Worm (Caenorhabditis elegans) whole organism, L1 larva: ENCODE measurements around the gene oac-4.

Experiments
- F16B12.6 ChIP-seq: fragments of 150-350 bp; optimal IDR thresholded peaks from 2 replicates; lab custom pipeline; 2014; ENCODE audit warnings: missing biosample characterization, missing genetic modification characterization
- alr-1 ChIP-seq: fragments of 200-800 bp; sonication (Bioruptor generic); optimal IDR thresholded peaks from 2 replicates; lab custom pipeline; 2018; ENCODE audit warnings: borderline replicate concordance, mild to moderate bottlenecking, missing genetic modification characterization, missing compliant biosample characterization
- blmp-1 ChIP-seq: fragments of 150-350 bp; optimal IDR thresholded peaks from 2 replicates; lab custom pipeline; 2014; ENCODE audit warnings: missing biosample characterization, missing genetic modification characterization
- ces-1 ChIP-seq: fragments of 150-350 bp; optimal IDR thresholded peaks from 2 replicates; lab custom pipeline; 2014; ENCODE audit warnings: missing biosample characterization, missing genetic modification reagents, missing genetic modification characterization
- dpl-1 ChIP-seq, 3 experiments: fragments of 150-350 bp in 2 of 3; sonication (generic microtip) in 1 of 3; optimal IDR thresholded peaks; 2 replicates each; lab custom pipeline; 2014 to 2017; ENCODE audit warnings: missing biosample characterization in 3 of 3, missing genetic modification characterization in 3 of 3, missing genetic modification reagents in 3 of 3
- dsc-1 ChIP-seq: sonication (generic microtip); optimal IDR thresholded peaks from 2 replicates; lab custom pipeline; 2016; ENCODE audit warnings: mild to moderate bottlenecking, missing genetic modification characterization, missing compliant biosample characterization
- efl-1 ChIP-seq, 4 experiments: fragments of 150-350 bp; optimal IDR thresholded peaks in 3 of 4; peaks in 1 of 4; 1 replicate in 1 of 4; 2 replicates in 3 of 4; lab custom pipeline; 2014; ENCODE audit warnings: missing biosample characterization in 2 of 4, missing genetic modification characterization in 2 of 4, missing genetic modification reagents in 2 of 4
- egl-27 ChIP-seq, 2 experiments: fragments of 150-350 bp in 1 of 2; sonication (generic microtip); optimal IDR thresholded peaks; 3 replicates each; lab custom pipeline; 2017 to 2018; ENCODE audit warnings: missing biosample characterization in 2 of 2, missing genetic modification characterization in 2 of 2, missing genetic modification reagents in 2 of 2
- elt-2 ChIP-seq: sonication (generic microtip); optimal IDR thresholded peaks from 2 replicates; lab custom pipeline; 2016; ENCODE audit warnings: missing genetic modification characterization, mild to moderate bottlenecking, inconsistent platforms, missing compliant biosample characterization, missing genetic modification reagents
- fkh-8 ChIP-seq: sonication (generic microtip); optimal IDR thresholded peaks from 2 replicates; lab custom pipeline; 2016; ENCODE audit warnings: mild to moderate bottlenecking, missing genetic modification characterization, missing compliant biosample characterization
- lin-14 ChIP-seq: fragments of 200-800 bp; sonication (Bioruptor generic); optimal IDR thresholded peaks from 2 replicates; lab custom pipeline; 2018; ENCODE audit warnings: mild to moderate bottlenecking, missing genetic modification characterization, moderate library complexity, missing compliant biosample characterization
- lin-15B ChIP-seq: fragments of 150-350 bp; sonication (generic microtip); optimal IDR thresholded peaks from 3 replicates; lab custom pipeline; 2014; ENCODE audit warnings: missing biosample characterization, missing genetic modification characterization
- lin-35 ChIP-seq, 2 experiments: fragments of 150-350 bp; optimal IDR thresholded peaks; 2 replicates each; lab custom pipeline; 2014; ENCODE audit warnings: missing biosample characterization in 2 of 2, missing genetic modification characterization in 2 of 2, missing genetic modification reagents in 2 of 2
- lir-3 ChIP-seq: sonication (generic microtip); optimal IDR thresholded peaks from 2 replicates; lab custom pipeline; 2016; ENCODE audit warnings: mild to moderate bottlenecking, missing genetic modification characterization, moderate library complexity, missing compliant biosample characterization; ENCODE audit not compliant: poor library complexity
- lsy-2 ChIP-seq, 2 experiments: fragments of 150-350 bp; optimal IDR thresholded peaks; 2 replicates each; lab custom pipeline; 2014; ENCODE audit warnings: missing biosample characterization in 2 of 2, missing genetic modification characterization in 2 of 2
- mdl-1 ChIP-seq, 2 experiments: fragments of 150-350 bp; optimal IDR thresholded peaks; 2 replicates each; lab custom pipeline; 2014 to 2017; ENCODE audit warnings: missing biosample characterization in 2 of 2, missing genetic modification characterization in 2 of 2, inconsistent platforms in 1 of 2
- mep-1 ChIP-seq: fragments of 150-350 bp; optimal IDR thresholded peaks from 2 replicates; lab custom pipeline; 2014; ENCODE audit warnings: missing biosample characterization, missing genetic modification characterization
- nhr-11 ChIP-seq: fragments of 150-350 bp; optimal IDR thresholded peaks from 2 replicates; lab custom pipeline; 2014; ENCODE audit warnings: missing biosample characterization, missing genetic modification characterization
- nhr-19 ChIP-seq: fragments of 200-800 bp; sonication (Bioruptor generic); conservative IDR thresholded peaks from 2 replicates; pipeline ENCODE4 v1.3.6; 2022; ENCODE audit warnings: missing genetic modification characterization, missing compliant biosample characterization
- nhr-20 ChIP-seq: sonication (generic microtip); optimal IDR thresholded peaks from 2 replicates; lab custom pipeline; 2016; ENCODE audit warnings: mild to moderate bottlenecking, missing genetic modification characterization, missing compliant biosample characterization
- nhr-47 ChIP-seq: sonication (generic microtip); optimal IDR thresholded peaks from 2 replicates; lab custom pipeline; 2016; ENCODE audit warnings: mild to moderate bottlenecking, missing genetic modification characterization, moderate library complexity, missing compliant biosample characterization
- nhr-71 ChIP-seq: sonication (generic microtip); optimal IDR thresholded peaks from 2 replicates; lab custom pipeline; 2016; ENCODE audit warnings: mild to moderate bottlenecking, missing genetic modification characterization, moderate library complexity, missing compliant biosample characterization
- nhr-85 ChIP-seq: sonication (generic microtip); peaks from one replicate; lab custom pipeline; 2016; ENCODE audit warnings: missing genetic modification characterization, inconsistent platforms, missing compliant biosample characterization
- nhr-90 ChIP-seq: sonication (generic microtip); optimal IDR thresholded peaks from 2 replicates; lab custom pipeline; 2016; ENCODE audit warnings: mild to moderate bottlenecking, missing genetic modification characterization, missing compliant biosample characterization; ENCODE audit not compliant: poor library complexity
- rnt-1 ChIP-seq: sonication (generic microtip); optimal IDR thresholded peaks from 2 replicates; lab custom pipeline; 2016; ENCODE audit warnings: mild to moderate bottlenecking, missing genetic modification characterization, moderate library complexity, missing compliant biosample characterization
- snu-23 ChIP-seq: sonication (generic microtip); optimal IDR thresholded peaks from 2 replicates; lab custom pipeline; 2016; ENCODE audit warnings: missing genetic modification characterization, missing compliant biosample characterization
- sup-37 ChIP-seq: fragments of 200-800 bp; sonication (Bioruptor generic); optimal IDR thresholded peaks from 2 replicates; lab custom pipeline; 2018; ENCODE audit warnings: mild to moderate bottlenecking, missing genetic modification characterization, missing compliant biosample characterization
- swsn-7 ChIP-seq: sonication (generic microtip); optimal IDR thresholded peaks from 2 replicates; lab custom pipeline; 2016; ENCODE audit warnings: missing genetic modification characterization, missing compliant biosample characterization
- tbx-2 ChIP-seq: sonication (generic microtip); optimal IDR thresholded peaks from 2 replicates; lab custom pipeline; 2016; ENCODE audit warnings: missing genetic modification characterization, missing compliant biosample characterization
- unc-30 ChIP-seq: sonication (generic microtip); optimal IDR thresholded peaks from 2 replicates; lab custom pipeline; 2017; ENCODE audit warnings: missing biosample characterization, missing genetic modification characterization
- vab-15 ChIP-seq: sonication (generic microtip); optimal IDR thresholded peaks from 2 replicates; lab custom pipeline; 2017; ENCODE audit warnings: missing genotype, mild to moderate bottlenecking, missing genetic modification characterization, missing compliant biosample characterization
- xbp-1 ChIP-seq: sonication (generic microtip); optimal IDR thresholded peaks from 2 replicates; lab custom pipeline; 2016; ENCODE audit warnings: missing genetic modification characterization, missing compliant biosample characterization
- zip-4 ChIP-seq: fragments of 200-800 bp; sonication (Bioruptor generic); optimal IDR thresholded peaks from 2 replicates; lab custom pipeline; 2018; ENCODE audit warnings: mild to moderate bottlenecking, missing genetic modification characterization, moderate library complexity, missing compliant biosample characterization
- ztf-4 ChIP-seq: fragments of 150-350 bp; optimal IDR thresholded peaks from 2 replicates; lab custom pipeline; 2014; ENCODE audit warnings: missing biosample characterization, missing genetic modification characterization

The oac-4 gene

ce11 chrII:3811816-3812332 lies 23.9 kb downstream of the oac-4 start, which contains the start of gene lido-15:
TSS of gene lido-15 (plus strand) at chrII:3812282.
- TF ChIP-seq nhr-90: no peak
- peak in 1 of 2 experiments; percentile 5 for TF ChIP-seq efl-1 (optimal IDR thresholded peaks at IDR 0.05; lab: Kevin White, UChicago)
- TF ChIP-seq efl-1 (GFP tag; optimal IDR thresholded peaks at IDR 0.05 in 1 of 2; lab: Kevin White, UChicago): no peak
- TF ChIP-seq ztf-4 (tag; lab: Kevin White, UChicago): no peak
- no peak for TF ChIP-seq egl-27 (tag; optimal IDR thresholded peaks at IDR 0.05; lab: Kevin White, UChicago)
- no peak for TF ChIP-seq sup-37 (GFP tag; lab: Kevin White, UChicago)
- no peak for TF ChIP-seq snu-23 (GFP tag; lab: Kevin White, UChicago)
- TF ChIP-seq, all 84 proteins: peak for 1

ce11 chrII:3810550-3810949 lies 25.3 kb downstream of the oac-4 start:
- TF ChIP-seq nhr-90 (peak; percentile 25), fkh-8 (tag; lab: Kevin White, UChicago) (peak; percentile 73), vab-15 (tag; lab: Kevin White, UChicago) (no peak), nhr-71 (peak; percentile 62), xbp-1 (peak; percentile 23), nhr-20 (tag; lab: Kevin White, UChicago) (peak; percentile 53), rnt-1 (tag; lab: Kevin White, UChicago) (peak; percentile 30), snu-23 (GFP tag; lab: Kevin White, UChicago) (peak; percentile 51), dpl-1 (GFP tag; optimal IDR thresholded peaks at IDR 0.05; lab: Kevin White, UChicago) (peak in 2 of 3 experiments; percentile 17 to 42), zip-4 (GFP tag; lab: Kevin White, UChicago) (no peak), nhr-85 (peak; percentile 47), tbx-2 (tag; lab: Kevin White, UChicago) (peak; percentile 32), lin-35 (GFP tag; optimal IDR thresholded peaks at IDR 0.05; lab: Kevin White, UChicago) (peak; percentile 44 to 46), nhr-19 (GFP tag; lab: Robert Waterston, UW) (peak; percentile 32; the same call in 1 of the 2 replicates), dsc-1 (tag; lab: Kevin White, UChicago) (peak; percentile 24), swsn-7 (tag; lab: Kevin White, UChicago) (peak; percentile 27), ztf-4 (tag; lab: Kevin White, UChicago) (no peak), alr-1 (tag; lab: Kevin White, UChicago) (no peak), mep-1 (tag; lab: Kevin White, UChicago) (peak; percentile 59), efl-1 (optimal IDR thresholded peaks at IDR 0.05; lab: Kevin White, UChicago) (peak; percentile 40 to 46), efl-1 (GFP tag; optimal IDR thresholded peaks at IDR 0.05 in 1 of 2; lab: Kevin White, UChicago) (peak; percentile 28 to 95), lin-14 (GFP tag; lab: Kevin White, UChicago) (peak; percentile 85), lir-3 (tag; lab: Kevin White, UChicago) (no peak), blmp-1 (tag; lab: Kevin White, UChicago) (peak; percentile 20), lin-15B (tag; lab: Kevin White, UChicago) (no peak), lsy-2 (tag; optimal IDR thresholded peaks at IDR 0.05; lab: Kevin White, UChicago) (peak; percentile 37 to 60), F16B12.6 (peak; percentile 1), nhr-47 (tag; lab: Kevin White, UChicago) (peak; percentile 51), ces-1 (GFP tag; lab: Kevin White, UChicago) (no peak), elt-2 (tag; lab: Kevin White, UChicago) (peak; percentile 73), nhr-11 (tag; lab: Kevin White, UChicago) (peak; percentile 19), mdl-1 (tag; optimal IDR thresholded peaks at IDR 0.05; lab: Kevin White, UChicago) (peak in 1 of 2 experiments; percentile 30)
- TF ChIP-seq, all 84 proteins: peak for 24

- TF ChIP-seq unc-30 (tag; lab: Kevin White, UChicago): no peak
- no peak for TF ChIP-seq vab-15 (tag; lab: Kevin White, UChicago)
- no peak for TF ChIP-seq nhr-19 (GFP tag; lab: Robert Waterston, UW)
- TF ChIP-seq elt-2 (tag; lab: Kevin White, UChicago): no peak
Observed at ce11 chrII:3808643-3809042, 27.2 kb downstream of the oac-4 start.
